Fruit fly (Drosophila melanogaster): ENCODE results near the gene tex.

Gene tex

DNA sequence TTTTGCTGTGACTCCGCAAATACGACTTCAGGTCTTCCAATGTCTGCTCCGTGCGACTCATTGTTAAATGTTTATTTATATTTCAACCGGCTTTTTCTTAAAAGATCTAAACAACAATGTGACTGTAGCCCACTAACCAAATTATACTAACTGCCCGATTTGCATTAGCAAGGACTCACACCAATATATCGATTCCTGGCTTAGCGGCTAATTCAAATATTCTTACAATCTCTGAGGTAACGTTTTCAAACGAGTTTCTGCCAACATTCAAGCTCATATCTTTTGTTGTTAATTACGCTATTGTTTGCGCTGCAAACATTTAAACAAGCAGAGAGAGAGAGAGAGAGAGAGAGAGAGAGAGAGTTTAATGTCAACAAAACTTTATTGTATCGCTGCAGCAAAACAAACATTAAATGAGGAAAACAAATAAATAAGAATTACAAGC lies at the start of gene tex:
TSS of gene tex (minus strand) at position 131 of the 445 bp plus-strand sequence.
- TF ChIP-seq CG33017 (tag; optimal IDR thresholded peaks at IDR 0.05) (no peak), cic (GFP tag; optimal IDR thresholded peaks at IDR 0.05) (peak; percentile 24), CG12768 (GFP tag; optimal IDR thresholded peaks at IDR 0.05) (no peak), tj (GFP tag; optimal IDR thresholded peaks at IDR 0.05) (no peak)

DNA sequence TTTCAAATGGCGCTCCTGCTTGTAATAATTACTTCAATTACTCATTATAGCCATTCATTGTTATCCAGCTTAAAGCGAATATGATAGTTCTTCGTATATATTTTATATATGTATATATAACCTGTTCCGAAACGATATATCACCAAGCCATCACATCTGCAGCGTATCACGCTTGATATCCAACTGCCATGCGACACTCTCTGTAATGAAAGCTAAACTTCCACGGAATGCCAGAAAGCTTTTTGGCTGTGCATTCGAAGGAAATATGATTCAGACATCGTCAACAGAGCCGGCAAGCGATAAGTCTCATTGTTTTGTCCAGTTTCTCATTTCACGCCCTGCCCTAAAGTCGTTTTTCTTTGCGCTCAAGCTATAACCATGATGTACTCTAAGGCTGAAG lies 49.6 kb upstream of the tex start:
- TF ChIP-seq tj (GFP tag; optimal IDR thresholded peaks at IDR 0.05) (peak; percentile 69), Mnt (GFP tag; optimal IDR thresholded peaks at IDR 0.05) (peak; percentile 60), Clk (GFP tag; optimal IDR thresholded peaks at IDR 0.05) (no peak), CG7101 (tag; optimal IDR thresholded peaks at IDR 0.05) (no peak), kay (GFP tag; ENCODE audit: borderline replicate concordance) (peak; percentile 93), ovo (GFP tag; optimal IDR thresholded peaks at IDR 0.05) (no peak)

DNA sequence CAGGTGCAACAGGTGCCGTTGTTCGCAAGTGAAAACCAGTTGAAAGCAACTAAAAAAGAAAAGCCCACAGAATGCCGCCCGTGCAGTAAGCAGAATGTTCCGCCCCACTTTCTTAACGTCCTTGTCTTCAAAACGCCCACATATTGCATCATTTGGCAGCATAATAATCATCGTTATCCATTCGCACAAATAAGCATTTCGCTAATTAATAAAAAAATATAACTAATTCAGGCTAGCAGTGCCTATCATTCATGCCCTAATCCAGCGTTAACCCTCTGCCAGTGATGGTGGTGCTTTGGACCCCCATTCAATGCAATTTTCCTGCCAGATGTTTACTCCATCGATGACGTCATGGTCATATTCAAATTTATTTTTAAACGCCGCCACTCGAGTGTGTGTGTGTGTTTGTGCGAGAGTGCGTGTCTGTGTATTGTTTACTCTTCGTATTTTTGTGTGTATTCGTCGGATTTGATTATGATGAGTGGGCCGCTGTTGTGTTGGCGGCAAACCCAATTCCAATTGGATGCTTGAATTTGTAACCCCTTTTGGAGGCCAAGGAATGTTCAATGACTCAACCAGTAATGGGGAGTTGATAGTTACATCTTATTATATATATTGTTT lies 49.0 kb upstream of the tex start:
- TF ChIP-seq pad (GFP tag; optimal IDR thresholded peaks at IDR 0.05) = no peak
- TF ChIP-seq Hr96 (GFP tag; optimal IDR thresholded peaks at IDR 0.05) = no peak
- no peak for TF ChIP-seq tj (GFP tag; optimal IDR thresholded peaks at IDR 0.05)
- no peak for TF ChIP-seq ovo (GFP tag; optimal IDR thresholded peaks at IDR 0.05)
- TF ChIP-seq cic (GFP tag; optimal IDR thresholded peaks at IDR 0.05) = peak; percentile 17
- no peak for TF ChIP-seq CG14711 (tag; optimal IDR thresholded peaks at IDR 0.05)
- TF ChIP-seq Mnt (GFP tag; optimal IDR thresholded peaks at IDR 0.05) = no peak
- no peak for TF ChIP-seq Crg-1 (GFP tag; optimal IDR thresholded peaks at IDR 0.05)

DNA sequence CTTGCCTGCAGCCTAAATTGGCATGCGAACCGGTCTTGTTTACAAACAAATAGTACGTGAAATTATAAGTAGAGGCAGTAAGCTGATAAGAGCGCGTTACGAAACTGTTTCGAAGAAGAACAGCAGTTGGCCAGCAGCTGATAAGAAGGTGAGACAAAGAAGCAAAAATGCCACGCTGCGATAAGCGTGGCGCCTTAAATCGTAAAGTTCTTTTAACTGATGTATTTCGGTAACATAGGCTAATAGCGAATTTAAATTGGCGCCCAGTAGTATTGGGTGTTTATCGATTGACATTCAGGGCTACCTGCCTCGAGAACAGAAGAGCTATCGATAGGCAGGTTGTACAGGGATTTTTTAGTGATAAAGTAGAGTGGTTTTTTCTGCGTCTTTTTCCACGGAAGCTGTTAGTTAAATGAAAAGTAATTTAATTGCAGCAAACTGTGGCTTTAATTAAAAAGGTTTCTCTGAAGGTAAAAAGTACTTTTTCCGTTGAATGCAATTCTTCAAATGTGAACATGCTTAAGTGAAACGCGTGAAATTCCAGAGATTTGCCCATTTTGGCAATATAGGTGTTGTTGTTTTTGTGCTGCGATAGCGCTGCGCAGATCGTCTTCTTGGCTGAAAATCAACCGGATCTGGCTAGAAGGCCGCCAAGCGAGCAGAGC lies 48.3 kb upstream of the tex start, which contains the start of gene stck:
TSS of gene stck (plus strand) at position 353 of the 665 bp plus-strand sequence.
- TF ChIP-seq Hr96 (GFP tag; optimal IDR thresholded peaks at IDR 0.05) (peak; percentile 4), kay (GFP tag; ENCODE audit: borderline replicate concordance) (peak; percentile 69), CG7045 (GFP tag; optimal IDR thresholded peaks at IDR 0.05) (no peak), Mnt (GFP tag; optimal IDR thresholded peaks at IDR 0.05) (peak; percentile 30), cic (GFP tag; optimal IDR thresholded peaks at IDR 0.05) (peak; percentile 89), CG1620 (GFP tag; optimal IDR thresholded peaks at IDR 0.05) (peak; percentile 49)

DNA sequence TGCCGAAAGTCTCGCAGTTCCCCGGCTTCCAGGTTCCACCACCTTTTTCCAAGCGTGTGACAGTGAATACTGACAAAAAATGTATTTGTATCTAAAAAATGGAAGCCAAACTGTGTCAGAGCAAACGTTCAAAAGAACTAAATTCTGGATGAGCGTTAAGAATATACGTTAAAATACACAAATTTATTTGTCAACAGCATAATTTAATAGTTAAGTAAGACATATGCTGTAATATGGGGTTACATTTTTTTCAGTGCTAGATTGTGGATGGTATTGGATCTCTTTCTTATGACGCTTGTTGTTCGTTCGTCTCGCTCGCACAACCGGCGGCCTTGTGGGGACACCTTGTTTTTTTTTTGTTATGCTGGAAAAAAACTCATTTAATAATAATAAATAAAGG lies 47.1 kb upstream of the tex start:
- no peak for TF ChIP-seq ovo (GFP tag; optimal IDR thresholded peaks at IDR 0.05)
- no peak for TF ChIP-seq CG7045 (GFP tag; optimal IDR thresholded peaks at IDR 0.05)
- TF ChIP-seq Clk (GFP tag; optimal IDR thresholded peaks at IDR 0.05) = no peak
- TF ChIP-seq kay (GFP tag; ENCODE audit: borderline replicate concordance) = no peak
- no peak for TF ChIP-seq cnc (optimal IDR thresholded peaks at IDR 0.05)
- TF ChIP-seq CG33017 (tag; optimal IDR thresholded peaks at IDR 0.05) = no peak
- no peak for TF ChIP-seq CG1620 (GFP tag; optimal IDR thresholded peaks at IDR 0.05)
- TF ChIP-seq CG7101 (tag; optimal IDR thresholded peaks at IDR 0.05) = peak; percentile 0
- TF ChIP-seq Hr96 (GFP tag; optimal IDR thresholded peaks at IDR 0.05) = peak; percentile 1
- no peak for TF ChIP-seq CG11617 (GFP tag; optimal IDR thresholded peaks at IDR 0.05)
- peak; percentile 37 for TF ChIP-seq CG14711 (tag; optimal IDR thresholded peaks at IDR 0.05)
- TF ChIP-seq CG5204 (GFP tag; optimal IDR thresholded peaks at IDR 0.05) = peak; percentile 5
- TF ChIP-seq pad (GFP tag; optimal IDR thresholded peaks at IDR 0.05) = no peak
- TF ChIP-seq tj (GFP tag; optimal IDR thresholded peaks at IDR 0.05) = no peak
- no peak for TF ChIP-seq Crg-1 (GFP tag; optimal IDR thresholded peaks at IDR 0.05)
- TF ChIP-seq bab1 (GFP tag; optimal IDR thresholded peaks at IDR 0.05) = peak; percentile 18
- no peak for TF ChIP-seq Mnt (GFP tag; optimal IDR thresholded peaks at IDR 0.05)

DNA sequence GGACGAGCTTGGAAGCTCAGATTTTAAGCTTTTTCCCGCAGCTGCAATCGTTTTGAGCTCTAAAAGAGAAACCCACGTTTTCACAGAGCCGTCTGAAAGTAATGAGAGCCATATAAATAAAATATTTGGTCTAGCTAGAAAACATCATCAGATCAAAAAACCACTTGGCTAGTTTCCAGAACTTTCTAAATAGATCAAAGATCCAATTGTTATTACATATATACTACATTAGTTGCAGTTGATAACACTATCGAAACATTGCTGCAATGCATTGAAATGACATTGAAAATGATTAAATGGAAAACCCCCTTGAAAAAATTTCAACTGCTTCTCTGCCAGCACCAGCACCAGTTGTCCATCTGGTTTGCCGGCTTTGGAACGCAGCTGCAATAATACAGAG lies 46.5 kb upstream of the tex start:
- TF ChIP-seq CG7045 (GFP tag; optimal IDR thresholded peaks at IDR 0.05) (peak; percentile 19), CG5204 (GFP tag; optimal IDR thresholded peaks at IDR 0.05) (peak; percentile 19), cic (GFP tag; optimal IDR thresholded peaks at IDR 0.05) (no peak)

DNA sequence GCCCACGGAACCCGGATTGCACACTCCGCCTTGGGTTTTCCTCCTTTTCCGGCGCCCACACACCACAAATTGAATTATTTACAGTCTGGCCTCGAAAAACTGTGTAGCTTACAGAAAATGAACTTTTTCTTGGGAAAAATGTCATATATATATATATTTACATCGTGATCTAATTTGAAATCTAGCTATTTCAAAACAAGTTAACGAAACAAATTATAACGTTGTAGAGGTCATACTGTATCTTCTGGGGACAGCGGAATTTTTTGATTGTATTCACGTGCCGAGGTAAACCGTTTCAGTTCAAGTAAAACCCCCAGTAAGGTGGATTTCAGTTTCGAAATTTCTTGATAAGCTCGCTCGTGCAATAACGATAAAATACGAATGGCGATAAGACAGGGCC lies 46.0 kb upstream of the tex start:
- TF ChIP-seq tj (GFP tag; optimal IDR thresholded peaks at IDR 0.05) (peak; percentile 72), bab1 (GFP tag; optimal IDR thresholded peaks at IDR 0.05) (peak; percentile 80), CG14711 (tag; optimal IDR thresholded peaks at IDR 0.05) (peak; percentile 77), toe (GFP tag; optimal IDR thresholded peaks at IDR 0.05) (no peak), CG33017 (tag; optimal IDR thresholded peaks at IDR 0.05) (peak; percentile 55), CG7045 (GFP tag; optimal IDR thresholded peaks at IDR 0.05) (no peak), Hr96 (GFP tag; optimal IDR thresholded peaks at IDR 0.05) (no peak), CG5204 (GFP tag; optimal IDR thresholded peaks at IDR 0.05) (no peak), kay (GFP tag; ENCODE audit: borderline replicate concordance) (peak; percentile 90), Mnt (GFP tag; optimal IDR thresholded peaks at IDR 0.05) (no peak), CG11617 (GFP tag; optimal IDR thresholded peaks at IDR 0.05) (no peak), CG12768 (GFP tag; optimal IDR thresholded peaks at IDR 0.05) (no peak), Crg-1 (GFP tag; optimal IDR thresholded peaks at IDR 0.05) (no peak), cic (GFP tag; optimal IDR thresholded peaks at IDR 0.05) (peak; percentile 32), CG1620 (GFP tag; optimal IDR thresholded peaks at IDR 0.05) (no peak), ovo (GFP tag; optimal IDR thresholded peaks at IDR 0.05) (no peak), pad (GFP tag; optimal IDR thresholded peaks at IDR 0.05) (peak; percentile 27), CG7101 (tag; optimal IDR thresholded peaks at IDR 0.05) (peak; percentile 76), cnc (optimal IDR thresholded peaks at IDR 0.05) (no peak), Clk (GFP tag; optimal IDR thresholded peaks at IDR 0.05) (no peak)

Data from whole organism, adult.